Worm (Caenorhabditis elegans) whole organism, young adult: ENCODE measurements around the gene Y4C6B.1.

Experiments used
- B0261.1 ChIP-seq: sonication (generic microtip); optimal IDR thresholded peaks from 2 replicates; lab custom pipeline; 2016; ENCODE audit warnings: mild to moderate bottlenecking, missing genetic modification characterization, moderate library complexity, missing compliant biosample characterization
- F37B4.10 ChIP-seq: fragments of 200-800 bp; sonication (Bioruptor generic); IDR thresholded peaks from 2 replicates; pipeline ENCODE4 v1.3.6; 2022; ENCODE audit warnings: missing genetic modification characterization, missing compliant biosample characterization
- F39B2.1 ChIP-seq: fragments of 200-800 bp; sonication (Bioruptor generic); IDR thresholded peaks from 2 replicates; pipeline ENCODE4 v1.3.6; 2022; ENCODE audit warnings: missing genetic modification reagents, missing genetic modification characterization, missing compliant biosample characterization
- F52B5.7 ChIP-seq: sonication (generic microtip); optimal IDR thresholded peaks from 2 replicates; lab custom pipeline; 2016; ENCODE audit warnings: mild to moderate bottlenecking, missing genetic modification characterization, missing compliant biosample characterization
- F57C9.4 ChIP-seq: sonication (generic microtip); optimal IDR thresholded peaks from 2 replicates; lab custom pipeline; 2017; ENCODE audit warnings: mild to moderate bottlenecking, missing genetic modification characterization, missing compliant biosample characterization
- ama-1 ChIP-seq, 3 experiments: fragments of 150-350 bp in 1 of 3; sonication (generic microtip) in 2 of 3; optimal IDR thresholded peaks; 2 replicates each; lab custom pipeline; 2014 to 2018; ENCODE audit warnings: missing biosample characterization in 2 of 3, missing genetic modification characterization in 2 of 3, missing genetic modification reagents in 2 of 3
- aptf-2 ChIP-seq: fragments of 200-800 bp; sonication (Bioruptor generic); conservative IDR thresholded peaks from 2 replicates; pipeline ENCODE4 v1.3.6; 2022; ENCODE audit warnings: missing genetic modification reagents, missing genetic modification characterization, missing compliant biosample characterization
- athp-1 ChIP-seq: sonication (generic microtip); optimal IDR thresholded peaks from 2 replicates; lab custom pipeline; 2017; ENCODE audit warnings: mild to moderate bottlenecking, missing genetic modification characterization, missing compliant biosample characterization
- attf-5 ChIP-seq: fragments of 200-800 bp; sonication (Bioruptor generic); optimal IDR thresholded peaks from 2 replicates; lab custom pipeline; 2018; ENCODE audit warnings: mild to moderate bottlenecking, missing genetic modification characterization, missing compliant biosample characterization
- attf-6 ChIP-seq: fragments of 200-800 bp; sonication (Bioruptor generic); IDR thresholded peaks from 2 replicates; pipeline ENCODE4 v1.3.6; 2022; ENCODE audit warnings: missing genetic modification reagents, missing genetic modification characterization, missing compliant biosample characterization
- cebp-1 ChIP-seq, 2 experiments: fragments of 200-800 bp in 1 of 2; sonication (Bioruptor generic) in 1 of 2; sonication (generic microtip) in 1 of 2; IDR thresholded peaks in 1 of 2; optimal IDR thresholded peaks in 1 of 2; 2 replicates each; pipeline versions ENCODE4 v1.3.6 to Lab custom; 2017 to 2022; ENCODE audit warnings: missing compliant biosample characterization in 2 of 2, missing genetic modification characterization in 2 of 2, mild to moderate bottlenecking in 1 of 2, missing genetic modification reagents in 1 of 2, moderate library complexity in 1 of 2
- ceh-100 ChIP-seq: fragments of 200-800 bp; sonication (Bioruptor generic); IDR thresholded peaks from 2 replicates; pipeline ENCODE4 v1.3.6; 2022; ENCODE audit warnings: missing genetic modification reagents, missing genetic modification characterization, missing compliant biosample characterization
- ceh-40 ChIP-seq: fragments of 200-800 bp; sonication (Bioruptor generic); IDR thresholded peaks from 2 replicates; pipeline ENCODE4 v1.3.6; 2022; ENCODE audit warnings: missing genetic modification characterization, missing compliant biosample characterization
- ceh-58 ChIP-seq: fragments of 200-800 bp; sonication (Bioruptor generic); IDR thresholded peaks from 2 replicates; pipeline ENCODE4 v1.3.6; 2022; ENCODE audit warnings: missing genetic modification characterization, missing compliant biosample characterization
- ceh-91 ChIP-seq: fragments of 200-800 bp; sonication (Bioruptor generic); IDR thresholded peaks from 2 replicates; pipeline ENCODE4 v1.3.6; 2022; ENCODE audit warnings: missing genetic modification reagents, missing genetic modification characterization, missing compliant biosample characterization
- die-1 ChIP-seq: sonication (generic microtip); optimal IDR thresholded peaks from 2 replicates; lab custom pipeline; 2016; ENCODE audit warnings: missing genotype, mild to moderate bottlenecking, missing genetic modification characterization, missing compliant biosample characterization
- him-1 ChIP-seq: sonication (generic microtip); optimal IDR thresholded peaks from 2 replicates; lab custom pipeline; 2016; ENCODE audit warnings: missing genotype, missing genetic modification reagents, missing genetic modification characterization, missing compliant biosample characterization
- hmg-1.2 ChIP-seq: fragments of 200-800 bp; sonication (Bioruptor generic); IDR thresholded peaks from 2 replicates; pipeline ENCODE4 v1.3.6; 2022; ENCODE audit warnings: missing genetic modification reagents, missing genetic modification characterization, missing compliant biosample characterization
- hrde-1 ChIP-seq: sonication (generic microtip); optimal IDR thresholded peaks from 2 replicates; lab custom pipeline; 2016; ENCODE audit warnings: missing genetic modification characterization, mild to moderate bottlenecking, missing compliant biosample characterization, moderate library complexity, missing genotype, missing genetic modification reagents, borderline replicate concordance
- hsf-1 ChIP-seq: fragments of 200-800 bp; sonication (Bioruptor generic); IDR thresholded peaks from 2 replicates; pipeline ENCODE4 v1.3.6; 2022; ENCODE audit warnings: missing genetic modification reagents, missing genetic modification characterization, missing compliant biosample characterization
- lag-1 ChIP-seq: fragments of 200-800 bp; sonication (Bioruptor generic); IDR thresholded peaks from 2 replicates; pipeline ENCODE4 v1.3.6; 2022; ENCODE audit warnings: missing genetic modification reagents, missing genetic modification characterization, missing compliant biosample characterization
- let-526 ChIP-seq: fragments of 200-800 bp; sonication (Bioruptor generic); IDR thresholded peaks from 2 replicates; pipeline ENCODE4 v1.3.6; 2022; ENCODE audit warnings: missing genetic modification reagents, missing genetic modification characterization, missing compliant biosample characterization
- lin-26 ChIP-seq: fragments of 200-800 bp; sonication (Bioruptor generic); IDR thresholded peaks from 2 replicates; pipeline ENCODE4 v1.3.6; 2022; ENCODE audit warnings: missing genetic modification reagents, missing genetic modification characterization, missing compliant biosample characterization
- lin-40 ChIP-seq: sonication (generic microtip); optimal IDR thresholded peaks from 2 replicates; lab custom pipeline; 2016; ENCODE audit warnings: missing genetic modification characterization, mild to moderate bottlenecking, missing compliant biosample characterization, missing genotype, missing genetic modification reagents
- lsy-27 ChIP-seq: sonication (generic microtip); optimal IDR thresholded peaks from 2 replicates; lab custom pipeline; 2017; ENCODE audit warnings: missing genetic modification characterization, mild to moderate bottlenecking, missing compliant biosample characterization, antibody characterized with exemption, missing genotype, borderline replicate concordance; ENCODE audit not compliant: insufficient read depth
- madf-3 ChIP-seq: fragments of 200-800 bp; sonication (Bioruptor generic); IDR thresholded peaks from 2 replicates; pipeline ENCODE4 v1.3.6; 2022; ENCODE audit warnings: missing genetic modification reagents, missing genetic modification characterization, missing compliant biosample characterization
- mcd-1 ChIP-seq: fragments of 200-800 bp; sonication (Bioruptor generic); IDR thresholded peaks from 2 replicates; pipeline ENCODE4 v1.3.6; 2022; ENCODE audit warnings: missing genetic modification reagents, missing genetic modification characterization, missing compliant biosample characterization
- nfya-1 ChIP-seq: sonication (generic microtip); optimal IDR thresholded peaks from 2 replicates; lab custom pipeline; 2017; ENCODE audit warnings: antibody characterized with exemption, missing compliant biosample characterization, missing genetic modification characterization, borderline replicate concordance; ENCODE audit not compliant: insufficient read depth
- nhr-90 ChIP-seq: sonication (generic microtip); optimal IDR thresholded peaks from 2 replicates; lab custom pipeline; 2016; ENCODE audit warnings: missing genotype, mild to moderate bottlenecking, missing genetic modification characterization, missing compliant biosample characterization
- pha-4 ChIP-seq: fragments of 150-350 bp; sonication (generic microtip); optimal IDR thresholded peaks from 2 replicates; lab custom pipeline; 2014; ENCODE audit warnings: missing biosample characterization, missing genetic modification reagents, missing genetic modification characterization
- repo-1 ChIP-seq: sonication (generic microtip); optimal IDR thresholded peaks from 2 replicates; lab custom pipeline; 2017; ENCODE audit warnings: mild to moderate bottlenecking, missing genetic modification characterization, missing compliant biosample characterization
- rpc-1 ChIP-seq, 2 experiments: fragments of 150-350 bp in 1 of 2; sonication (generic microtip) in 1 of 2; optimal IDR thresholded peaks; 2 replicates each; lab custom pipeline; 2014 to 2018; ENCODE audit warnings: missing biosample characterization in 1 of 2, missing genetic modification characterization in 1 of 2, missing genetic modification reagents in 1 of 2, missing genotype in 1 of 2
- snpc-3.4 ChIP-seq: sonication (generic microtip); optimal IDR thresholded peaks from 2 replicates; lab custom pipeline; 2017; ENCODE audit warnings: missing genetic modification characterization, mild to moderate bottlenecking, missing compliant biosample characterization, antibody characterized with exemption, moderate library complexity, missing genotype, missing genetic modification reagents
- snpc-4 ChIP-seq, 5 experiments: fragments of 150-350 bp in 1 of 5; sonication (generic microtip) in 4 of 5; optimal IDR thresholded peaks; 2 replicates each; lab custom pipeline; 2014 to 2018; ENCODE audit warnings: missing genetic modification characterization in 5 of 5, missing biosample characterization in 3 of 5, antibody characterized with exemption in 2 of 5, mild to moderate bottlenecking in 2 of 5, missing compliant biosample characterization in 2 of 5, missing genotype in 2 of 5, moderate library complexity in 2 of 5, missing genetic modification reagents in 1 of 5
- somi-1 ChIP-seq: fragments of 200-800 bp; sonication (Bioruptor generic); optimal IDR thresholded peaks from 2 replicates; lab custom pipeline; 2018; ENCODE audit warnings: mild to moderate bottlenecking, missing genetic modification characterization, missing compliant biosample characterization
- tlf-1 ChIP-seq: fragments of 200-800 bp; sonication (Bioruptor generic); optimal IDR thresholded peaks from 2 replicates; lab custom pipeline; 2018; ENCODE audit warnings: mild to moderate bottlenecking, missing genetic modification characterization, missing compliant biosample characterization
- ztf-18 ChIP-seq: sonication (generic microtip); optimal IDR thresholded peaks from 2 replicates; lab custom pipeline; 2016; ENCODE audit warnings: missing genotype, mild to moderate bottlenecking, missing genetic modification characterization, missing compliant biosample characterization
- ztf-26 ChIP-seq: sonication (generic microtip); optimal IDR thresholded peaks from 2 replicates; lab custom pipeline; 2017; ENCODE audit warnings: missing genetic modification characterization, missing compliant biosample characterization

The Y4C6B.1 gene

ce11 chrIV:5318835-5319303 is 35.4 kb upstream of the Y4C6B.1 start, which contains the start of gene slc-46A:
slc-46A (plus strand) TSS chrIV:5319253.
- TF ChIP-seq snpc-4 (GFP tag; optimal IDR thresholded peaks at IDR 0.05; lab: Kevin White, UChicago) (no peak), snpc-4 (tag; optimal IDR thresholded peaks at IDR 0.05; lab: Kevin White, UChicago) (peak in 1 of 4 experiments; percentile 16), hmg-1.2 (GFP tag; lab: Robert Waterston, UW) (peak; percentile 75), lin-40 (tag; lab: Kevin White, UChicago) (no peak), F39B2.1 (GFP tag; lab: Robert Waterston, UW) (no peak), rpc-1 (optimal IDR thresholded peaks at IDR 0.05; lab: Kevin White, UChicago) (no peak), rpc-1 (tag; optimal IDR thresholded peaks at IDR 0.05; lab: Kevin White, UChicago) (no peak)
- TF ChIP-seq, all 124 proteins: peak for 2

- TF ChIP-seq ceh-91 (no peak), cebp-1 (GFP tag; IDR thresholded peaks at IDR 0.05; lab: Robert Waterston, UW) (no peak), cebp-1 (tag; optimal IDR thresholded peaks at IDR 0.05; lab: Kevin White, UChicago) (no peak), ceh-40 (no peak), lag-1 (no peak), madf-3 (GFP tag; lab: Robert Waterston, UW) (no peak), him-1 (no peak), rpc-1 (optimal IDR thresholded peaks at IDR 0.05; lab: Kevin White, UChicago) (no peak), rpc-1 (tag; optimal IDR thresholded peaks at IDR 0.05; lab: Kevin White, UChicago) (no peak), lin-26 (GFP tag; lab: Robert Waterston, UW) (no peak), hmg-1.2 (GFP tag; lab: Robert Waterston, UW) (no peak), pha-4 (tag; lab: Kevin White, UChicago) (no peak), F37B4.10 (no peak), nfya-1 (tag; lab: Kevin White, UChicago) (no peak), ztf-26 (tag; lab: Kevin White, UChicago) (no peak), mcd-1 (GFP tag; lab: Robert Waterston, UW) (no peak), ceh-58 (GFP tag; lab: Robert Waterston, UW) (no peak), hsf-1 (GFP tag; lab: Robert Waterston, UW) (no peak), F57C9.4 (no peak), somi-1 (GFP tag; lab: Kevin White, UChicago) (no peak)
Measured at ce11 chrIV:5326144-5326543, 28.1 kb upstream of the Y4C6B.1 start, which contains the start of gene Y4C6B.4. Y4C6B.4 (plus strand) TSS chrIV:5326444.

ce11 chrIV:5332178-5332577 is 22.1 kb upstream of the Y4C6B.1 start, which contains the start of gene Y4C6B.3:
Y4C6B.3 (plus strand) TSS chrIV:5332478.
- TF ChIP-seq let-526 (GFP tag; lab: Robert Waterston, UW) (no peak), F52B5.7 (no peak), pha-4 (tag; lab: Kevin White, UChicago) (no peak), somi-1 (GFP tag; lab: Kevin White, UChicago) (no peak)

- TF ChIP-seq athp-1 (tag; lab: Kevin White, UChicago) (no peak), somi-1 (GFP tag; lab: Kevin White, UChicago) (peak; percentile 4)
Measured at ce11 chrIV:5333484-5333883, 20.8 kb upstream of the Y4C6B.1 start.

- TF ChIP-seq ama-1 (optimal IDR thresholded peaks at IDR 0.05; lab: Kevin White, UChicago), result no peak
- peak in 1 of 2 experiments; percentile 66 for TF ChIP-seq ama-1 (GFP tag; optimal IDR thresholded peaks at IDR 0.05; lab: Kevin White, UChicago)
- no peak for TF ChIP-seq nhr-90 (tag; lab: Kevin White, UChicago)
- TF ChIP-seq ztf-18 (tag; lab: Kevin White, UChicago), result peak; percentile 55
- peak; percentile 35 for TF ChIP-seq repo-1 (tag; lab: Kevin White, UChicago)
- TF ChIP-seq lsy-27 (tag; lab: Kevin White, UChicago), result peak; percentile 36
- peak; percentile 75 for TF ChIP-seq attf-6 (GFP tag; lab: Robert Waterston, UW)
- TF ChIP-seq attf-5 (GFP tag; lab: Kevin White, UChicago), result peak; percentile 27
- no peak; the same call in 1 of the 2 replicates for TF ChIP-seq ceh-100 (GFP tag; lab: Robert Waterston, UW)
- peak; percentile 60 for TF ChIP-seq die-1
- TF ChIP-seq hrde-1 (tag; lab: Kevin White, UChicago), result no peak
- TF ChIP-seq snpc-3.4 (tag; lab: Kevin White, UChicago), result peak; percentile 24
- peak; percentile 78 for TF ChIP-seq rpc-1 (optimal IDR thresholded peaks at IDR 0.05; lab: Kevin White, UChicago)
- peak; percentile 85 for TF ChIP-seq rpc-1 (tag; optimal IDR thresholded peaks at IDR 0.05; lab: Kevin White, UChicago)
- peak; percentile 1 for TF ChIP-seq tlf-1 (GFP tag; lab: Kevin White, UChicago)
- peak; percentile 77 for TF ChIP-seq B0261.1 (tag; lab: Kevin White, UChicago)
- no peak for TF ChIP-seq aptf-2 (GFP tag; lab: Robert Waterston, UW)
Measured at ce11 chrIV:5334518-5334917, 19.8 kb upstream of the Y4C6B.1 start.
